Worm (Caenorhabditis elegans) whole organism, young adult: ENCODE measurements around the gene AH10.4.

Experiments
- B0019.2 ChIP-seq: fragments of 200-800 bp; sonication (Bioruptor generic); conservative IDR thresholded peaks from 2 replicates; pipeline ENCODE4 v1.3.6; 2022; ENCODE audit warnings: missing genetic modification reagents, missing genetic modification characterization, missing compliant biosample characterization
- B0336.3 ChIP-seq: fragments of 200-800 bp; sonication (Bioruptor generic); IDR thresholded peaks from 2 replicates; pipeline ENCODE4 v1.3.6; 2022; ENCODE audit warnings: missing genetic modification characterization, missing compliant biosample characterization
- C06A6.2 ChIP-seq: fragments of 200-800 bp; sonication (Bioruptor generic); conservative IDR thresholded peaks from 2 replicates; pipeline ENCODE4 v1.3.6; 2022; ENCODE audit warnings: missing genetic modification characterization, missing compliant biosample characterization
- F10E7.11 ChIP-seq: sonication (generic microtip); optimal IDR thresholded peaks from 2 replicates; lab custom pipeline; 2017; ENCODE audit warnings: mild to moderate bottlenecking, missing genetic modification characterization, moderate library complexity, missing compliant biosample characterization
- F39B2.1 ChIP-seq: fragments of 200-800 bp; sonication (Bioruptor generic); IDR thresholded peaks from 2 replicates; pipeline ENCODE4 v1.3.6; 2022; ENCODE audit warnings: missing genetic modification reagents, missing genetic modification characterization, missing compliant biosample characterization
- F49E8.2 ChIP-seq: sonication (generic microtip); optimal IDR thresholded peaks from 3 replicates; lab custom pipeline; 2017; ENCODE audit warnings: missing genetic modification characterization, mild to moderate bottlenecking, missing compliant biosample characterization, antibody characterized with exemption, moderate library complexity; ENCODE audit not compliant: insufficient read depth
- K11D2.4 ChIP-seq: fragments of 200-800 bp; sonication (Bioruptor generic); IDR thresholded peaks from 2 replicates; pipeline ENCODE4 v1.3.6; 2022; ENCODE audit warnings: missing genetic modification reagents, missing genetic modification characterization, missing compliant biosample characterization
- T07F8.4 ChIP-seq: sonication (generic microtip); optimal IDR thresholded peaks from 2 replicates; lab custom pipeline; 2016; ENCODE audit warnings: mild to moderate bottlenecking, missing genetic modification characterization, moderate library complexity, missing compliant biosample characterization
- T26A5.8 ChIP-seq: sonication (generic microtip); optimal IDR thresholded peaks from 2 replicates; lab custom pipeline; 2016; ENCODE audit warnings: missing genetic modification characterization, missing compliant biosample characterization
- Y56A3A.18 ChIP-seq: fragments of 200-800 bp; sonication (Bioruptor generic); IDR thresholded peaks from 2 replicates; pipeline ENCODE4 v1.3.6; 2022; ENCODE audit warnings: missing genetic modification reagents, missing genetic modification characterization, missing compliant biosample characterization
- ZK185.1 ChIP-seq: sonication (generic microtip); optimal IDR thresholded peaks from 2 replicates; lab custom pipeline; 2016; ENCODE audit warnings: mild to moderate bottlenecking, missing genetic modification characterization, missing compliant biosample characterization; ENCODE audit not compliant: poor library complexity, severe bottlenecking
- akir-1 ChIP-seq: fragments of 200-800 bp; sonication (Bioruptor generic); optimal IDR thresholded peaks from 2 replicates; lab custom pipeline; 2018; ENCODE audit warnings: mild to moderate bottlenecking, missing genetic modification characterization, moderate library complexity, missing compliant biosample characterization
- ama-1 ChIP-seq, 3 experiments: fragments of 150-350 bp in 1 of 3; sonication (generic microtip) in 2 of 3; optimal IDR thresholded peaks; 2 replicates each; lab custom pipeline; 2014 to 2018; ENCODE audit warnings: missing biosample characterization in 2 of 3, missing genetic modification characterization in 2 of 3, missing genetic modification reagents in 2 of 3
- athp-1 ChIP-seq: sonication (generic microtip); optimal IDR thresholded peaks from 2 replicates; lab custom pipeline; 2017; ENCODE audit warnings: mild to moderate bottlenecking, missing genetic modification characterization, missing compliant biosample characterization
- attf-3 ChIP-seq: fragments of 200-800 bp; sonication (Bioruptor generic); conservative IDR thresholded peaks from 2 replicates; pipeline ENCODE4 v1.3.6; 2022; ENCODE audit warnings: missing genetic modification reagents, missing genetic modification characterization, missing compliant biosample characterization
- attf-6 ChIP-seq: fragments of 200-800 bp; sonication (Bioruptor generic); IDR thresholded peaks from 2 replicates; pipeline ENCODE4 v1.3.6; 2022; ENCODE audit warnings: missing genetic modification reagents, missing genetic modification characterization, missing compliant biosample characterization
- cebp-2 ChIP-seq: fragments of 200-800 bp; sonication (Bioruptor generic); IDR thresholded peaks from 2 replicates; pipeline ENCODE4 v1.3.6; 2022; ENCODE audit warnings: missing genetic modification characterization, missing compliant biosample characterization
- ceh-58 ChIP-seq: fragments of 200-800 bp; sonication (Bioruptor generic); IDR thresholded peaks from 2 replicates; pipeline ENCODE4 v1.3.6; 2022; ENCODE audit warnings: missing genetic modification characterization, missing compliant biosample characterization
- die-1 ChIP-seq: sonication (generic microtip); optimal IDR thresholded peaks from 2 replicates; lab custom pipeline; 2016; ENCODE audit warnings: missing genotype, mild to moderate bottlenecking, missing genetic modification characterization, missing compliant biosample characterization
- dox-1 ChIP-seq: fragments of 200-800 bp; sonication (Bioruptor generic); IDR thresholded peaks from 2 replicates; pipeline ENCODE4 v1.3.6; 2022; ENCODE audit warnings: missing genetic modification reagents, missing genetic modification characterization, missing compliant biosample characterization
- ekl-4 ChIP-seq: fragments of 200-800 bp; sonication (Bioruptor generic); IDR thresholded peaks from 2 replicates; pipeline ENCODE4 v1.3.6; 2022; ENCODE audit warnings: missing genetic modification reagents, missing genetic modification characterization, missing compliant biosample characterization
- ets-4 ChIP-seq: fragments of 200-800 bp; sonication (Bioruptor generic); optimal IDR thresholded peaks from 2 replicates; lab custom pipeline; 2018; ENCODE audit warnings: mild to moderate bottlenecking, missing genetic modification characterization, missing compliant biosample characterization
- hlh-26 ChIP-seq: fragments of 200-800 bp; sonication (Bioruptor generic); conservative IDR thresholded peaks from 2 replicates; pipeline ENCODE4 v1.3.6; 2022; ENCODE audit warnings: missing genetic modification reagents, missing genetic modification characterization, missing compliant biosample characterization
- hrde-1 ChIP-seq: sonication (generic microtip); optimal IDR thresholded peaks from 2 replicates; lab custom pipeline; 2016; ENCODE audit warnings: missing genetic modification characterization, mild to moderate bottlenecking, missing compliant biosample characterization, moderate library complexity, missing genotype, missing genetic modification reagents, borderline replicate concordance
- lag-1 ChIP-seq: fragments of 200-800 bp; sonication (Bioruptor generic); IDR thresholded peaks from 2 replicates; pipeline ENCODE4 v1.3.6; 2022; ENCODE audit warnings: missing genetic modification reagents, missing genetic modification characterization, missing compliant biosample characterization
- lin-35 ChIP-seq, 3 experiments: fragments of 150-350 bp in 2 of 3; sonication (generic microtip) in 1 of 3; optimal IDR thresholded peaks; 2 replicates each; lab custom pipeline; 2014 to 2018; ENCODE audit warnings: missing biosample characterization in 3 of 3, missing genetic modification characterization in 3 of 3, missing genetic modification reagents in 3 of 3
- lin-40 ChIP-seq: sonication (generic microtip); optimal IDR thresholded peaks from 2 replicates; lab custom pipeline; 2016; ENCODE audit warnings: missing genetic modification characterization, mild to moderate bottlenecking, missing compliant biosample characterization, missing genotype, missing genetic modification reagents
- lsl-1 ChIP-seq: fragments of 200-800 bp; sonication (Bioruptor generic); optimal IDR thresholded peaks from 2 replicates; lab custom pipeline; 2018; ENCODE audit warnings: mild to moderate bottlenecking, missing genetic modification characterization, moderate library complexity, missing compliant biosample characterization
- lsy-27 ChIP-seq: sonication (generic microtip); optimal IDR thresholded peaks from 2 replicates; lab custom pipeline; 2017; ENCODE audit warnings: missing genetic modification characterization, mild to moderate bottlenecking, missing compliant biosample characterization, antibody characterized with exemption, missing genotype, borderline replicate concordance; ENCODE audit not compliant: insufficient read depth
- madf-8 ChIP-seq: fragments of 200-800 bp; sonication (Bioruptor generic); conservative IDR thresholded peaks from 2 replicates; pipeline ENCODE4 v1.3.6; 2022; ENCODE audit warnings: missing genetic modification reagents, missing genetic modification characterization, missing compliant biosample characterization
- mel-28 ChIP-seq: sonication (generic microtip); optimal IDR thresholded peaks from 2 replicates; lab custom pipeline; 2016; ENCODE audit warnings: borderline replicate concordance, mild to moderate bottlenecking, missing genetic modification characterization, missing compliant biosample characterization
- pbrm-1 ChIP-seq: fragments of 200-800 bp; sonication (Bioruptor generic); IDR thresholded peaks from 2 replicates; pipeline ENCODE4 v1.3.6; 2022; ENCODE audit warnings: missing genetic modification reagents, missing genetic modification characterization, missing compliant biosample characterization
- pha-4 ChIP-seq: fragments of 150-350 bp; sonication (generic microtip); optimal IDR thresholded peaks from 2 replicates; lab custom pipeline; 2014; ENCODE audit warnings: missing biosample characterization, missing genetic modification reagents, missing genetic modification characterization
- rcor-1 ChIP-seq: fragments of 200-800 bp; sonication (Bioruptor generic); IDR thresholded peaks from 2 replicates; pipeline ENCODE4 v1.3.6; 2022; ENCODE audit warnings: missing genetic modification reagents, missing genetic modification characterization, missing compliant biosample characterization
- rec-8 ChIP-seq, 2 experiments: sonication (generic microtip); optimal IDR thresholded peaks; 2 replicates each; lab custom pipeline; 2016; ENCODE audit warnings: mild to moderate bottlenecking in 2 of 2, missing genetic modification characterization in 2 of 2, missing genetic modification reagents in 2 of 2, missing genotype in 2 of 2, missing biosample characterization in 1 of 2, missing compliant biosample characterization in 1 of 2, moderate library complexity in 1 of 2
- repo-1 ChIP-seq: sonication (generic microtip); optimal IDR thresholded peaks from 2 replicates; lab custom pipeline; 2017; ENCODE audit warnings: mild to moderate bottlenecking, missing genetic modification characterization, missing compliant biosample characterization
- sdz-38 ChIP-seq: sonication (generic microtip); optimal IDR thresholded peaks from 2 replicates; lab custom pipeline; 2016; ENCODE audit warnings: missing genotype, missing genetic modification characterization, missing compliant biosample characterization
- sea-2 ChIP-seq: fragments of 200-800 bp; sonication (Bioruptor generic); IDR thresholded peaks from 2 replicates; pipeline ENCODE4 v1.3.6; 2022; ENCODE audit warnings: missing genetic modification characterization, missing compliant biosample characterization
- snpc-1.3 ChIP-seq: sonication (generic microtip); optimal IDR thresholded peaks from 2 replicates; lab custom pipeline; 2017; ENCODE audit warnings: missing genetic modification characterization, mild to moderate bottlenecking, missing compliant biosample characterization, antibody characterized with exemption, moderate library complexity, missing genotype, missing genetic modification reagents; ENCODE audit not compliant: insufficient read depth
- snpc-4 ChIP-seq, 5 experiments: fragments of 150-350 bp in 1 of 5; sonication (generic microtip) in 4 of 5; optimal IDR thresholded peaks; 2 replicates each; lab custom pipeline; 2014 to 2018; ENCODE audit warnings: missing genetic modification characterization in 5 of 5, missing biosample characterization in 3 of 5, antibody characterized with exemption in 2 of 5, mild to moderate bottlenecking in 2 of 5, missing compliant biosample characterization in 2 of 5, missing genotype in 2 of 5, moderate library complexity in 2 of 5, missing genetic modification reagents in 1 of 5
- tbp1 ChIP-seq: fragments of 200-800 bp; sonication (Bioruptor generic); optimal IDR thresholded peaks from 2 replicates; lab custom pipeline; 2018; ENCODE audit warnings: mild to moderate bottlenecking, missing genetic modification characterization, missing compliant biosample characterization
- tbx-9 ChIP-seq: sonication (generic microtip); optimal IDR thresholded peaks from 2 replicates; lab custom pipeline; 2016; ENCODE audit warnings: borderline replicate concordance, missing genetic modification characterization, inconsistent platforms, missing compliant biosample characterization
- tlf-1 ChIP-seq: fragments of 200-800 bp; sonication (Bioruptor generic); optimal IDR thresholded peaks from 2 replicates; lab custom pipeline; 2018; ENCODE audit warnings: mild to moderate bottlenecking, missing genetic modification characterization, missing compliant biosample characterization
- unc-62 ChIP-seq: fragments of 150-350 bp; optimal IDR thresholded peaks from 2 replicates; lab custom pipeline; 2014; ENCODE audit warnings: missing biosample characterization, missing genetic modification reagents, missing genetic modification characterization
- zfh-2 ChIP-seq: fragments of 200-800 bp; sonication (Bioruptor generic); conservative IDR thresholded peaks from 2 replicates; pipeline ENCODE4 v1.3.6; 2022; ENCODE audit warnings: missing genetic modification reagents, missing genetic modification characterization, missing compliant biosample characterization
- ztf-18 ChIP-seq: sonication (generic microtip); optimal IDR thresholded peaks from 2 replicates; lab custom pipeline; 2016; ENCODE audit warnings: missing genotype, mild to moderate bottlenecking, missing genetic modification characterization, missing compliant biosample characterization
- ztf-6 ChIP-seq: fragments of 200-800 bp; sonication (Bioruptor generic); IDR thresholded peaks from 2 replicates; pipeline ENCODE4 v1.3.6; 2022; ENCODE audit warnings: missing genetic modification reagents, missing genetic modification characterization, missing compliant biosample characterization

The AH10.4 gene

ce11 chrV:14092403-14092802, 45.3 kb downstream of the AH10.4 start, which contains the start of gene D1086.3 (continued):
- TF ChIP-seq akir-1 (GFP tag; lab: Kevin White, UChicago): no peak
- TF ChIP-seq mel-28 (tag; lab: Kevin White, UChicago): no peak
- no peak for TF ChIP-seq lin-35 (GFP tag; optimal IDR thresholded peaks at IDR 0.05; lab: Kevin White, UChicago)
- TF ChIP-seq lin-40 (tag; lab: Kevin White, UChicago): no peak
- peak; percentile 73 for TF ChIP-seq B0336.3 (GFP tag; lab: Robert Waterston, UW)
- TF ChIP-seq ekl-4 (GFP tag; lab: Robert Waterston, UW): peak; percentile 55
- peak; percentile 97 for TF ChIP-seq snpc-4 (GFP tag; optimal IDR thresholded peaks at IDR 0.05; lab: Kevin White, UChicago)
- peak; percentile 95 to 99 (median 97) for TF ChIP-seq snpc-4 (tag; optimal IDR thresholded peaks at IDR 0.05; lab: Kevin White, UChicago)
- no peak for TF ChIP-seq ztf-6
- no peak for TF ChIP-seq ceh-58 (GFP tag; lab: Robert Waterston, UW)
- TF ChIP-seq ama-1 (optimal IDR thresholded peaks at IDR 0.05; lab: Kevin White, UChicago): peak; percentile 73
- TF ChIP-seq ama-1 (GFP tag; optimal IDR thresholded peaks at IDR 0.05; lab: Kevin White, UChicago): no peak
- TF ChIP-seq repo-1: peak; percentile 52
- peak; percentile 93 for TF ChIP-seq snpc-1.3
- no peak for TF ChIP-seq T26A5.8
- no peak for TF ChIP-seq sea-2 (GFP tag; lab: Robert Waterston, UW)
- TF ChIP-seq sdz-38: no peak
- no peak for TF ChIP-seq tbx-9 (tag; lab: Kevin White, UChicago)
- no peak for TF ChIP-seq T07F8.4 (tag; lab: Kevin White, UChicago)
- TF ChIP-seq pbrm-1: peak; percentile 95
- TF ChIP-seq lsy-27: no peak
- TF ChIP-seq F49E8.2 (tag; lab: Kevin White, UChicago): peak; percentile 76
- TF ChIP-seq F39B2.1 (GFP tag; lab: Robert Waterston, UW): no peak
- TF ChIP-seq ZK185.1 (tag; lab: Kevin White, UChicago): no peak
- TF ChIP-seq zfh-2: no peak
- TF ChIP-seq ztf-18 (tag; lab: Kevin White, UChicago): peak; percentile 35
- TF ChIP-seq madf-8 (GFP tag; lab: Robert Waterston, UW): peak; percentile 75
- no peak for TF ChIP-seq unc-62
- no peak for TF ChIP-seq dox-1 (GFP tag; lab: Robert Waterston, UW)
- TF ChIP-seq tbp1 (GFP tag; lab: Kevin White, UChicago): peak; percentile 80
- TF ChIP-seq B0019.2 (GFP tag; lab: Robert Waterston, UW): no peak
- peak; percentile 62 for TF ChIP-seq rcor-1
- no peak for TF ChIP-seq K11D2.4
- no peak for TF ChIP-seq F10E7.11 (tag; lab: Kevin White, UChicago)
- TF ChIP-seq lsl-1 (GFP tag; lab: Kevin White, UChicago): peak; percentile 73
- TF ChIP-seq cebp-2: no peak
- no peak for TF ChIP-seq athp-1 (tag; lab: Kevin White, UChicago)
- TF ChIP-seq attf-6 (GFP tag; lab: Robert Waterston, UW): peak; percentile 93
- TF ChIP-seq hrde-1: peak; percentile 27
- TF ChIP-seq tlf-1: no peak
- TF ChIP-seq pha-4 (tag; lab: Kevin White, UChicago): no peak
- TF ChIP-seq ets-4 (GFP tag; lab: Kevin White, UChicago): no peak
- no peak for TF ChIP-seq lag-1 (GFP tag; lab: Robert Waterston, UW)
- TF ChIP-seq rec-8 (tag; optimal IDR thresholded peaks at IDR 0.05; lab: Kevin White, UChicago): peak; percentile 16 to 38
- TF ChIP-seq attf-3 (GFP tag; lab: Robert Waterston, UW): peak; percentile 32; the same call in 1 of the 2 replicates
- no peak for TF ChIP-seq hlh-26
- no peak for TF ChIP-seq Y56A3A.18 (GFP tag; lab: Robert Waterston, UW)
- TF ChIP-seq C06A6.2 (GFP tag; lab: Robert Waterston, UW): no peak
- TF ChIP-seq die-1 (tag; lab: Kevin White, UChicago): no peak
